Fruit fly (Drosophila melanogaster): ENCODE measurements around the gene CG45064.

DNA sequence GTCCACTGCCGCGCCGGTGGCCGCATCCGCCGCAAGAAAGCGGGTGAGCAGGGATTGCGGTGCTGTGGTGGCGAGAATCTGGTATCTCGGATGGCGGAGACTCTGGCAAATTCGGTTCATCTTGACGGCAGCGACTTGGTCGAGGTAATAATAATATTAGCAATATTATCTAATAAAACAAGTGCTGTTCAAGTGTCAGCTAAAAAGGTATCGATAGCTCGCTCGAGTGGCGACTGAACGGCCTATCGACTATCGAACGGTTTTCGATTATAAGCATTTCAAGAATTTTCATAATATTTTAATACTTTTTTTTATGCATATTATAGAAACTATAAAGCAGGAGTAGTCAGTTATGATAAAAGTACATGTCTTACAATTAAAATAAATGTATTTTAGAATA lies 44.4 kb downstream of the CG45064 start, which contains the start of gene Grx5:
- no peak for TF ChIP-seq Mnt (GFP tag; optimal IDR thresholded peaks at IDR 0.05)
- TF ChIP-seq CG7101 (tag; optimal IDR thresholded peaks at IDR 0.05), result no peak
- TF ChIP-seq CG14711 (tag; optimal IDR thresholded peaks at IDR 0.05), result no peak
- no peak for TF ChIP-seq toe (GFP tag; optimal IDR thresholded peaks at IDR 0.05)
- no peak for TF ChIP-seq CG5204 (GFP tag; optimal IDR thresholded peaks at IDR 0.05)
- no peak for TF ChIP-seq CG33017 (tag; optimal IDR thresholded peaks at IDR 0.05)
- TF ChIP-seq pad (GFP tag; optimal IDR thresholded peaks at IDR 0.05), result no peak
